Worm (Caenorhabditis elegans): ENCODE data around the gene tag-77.

DNA sequence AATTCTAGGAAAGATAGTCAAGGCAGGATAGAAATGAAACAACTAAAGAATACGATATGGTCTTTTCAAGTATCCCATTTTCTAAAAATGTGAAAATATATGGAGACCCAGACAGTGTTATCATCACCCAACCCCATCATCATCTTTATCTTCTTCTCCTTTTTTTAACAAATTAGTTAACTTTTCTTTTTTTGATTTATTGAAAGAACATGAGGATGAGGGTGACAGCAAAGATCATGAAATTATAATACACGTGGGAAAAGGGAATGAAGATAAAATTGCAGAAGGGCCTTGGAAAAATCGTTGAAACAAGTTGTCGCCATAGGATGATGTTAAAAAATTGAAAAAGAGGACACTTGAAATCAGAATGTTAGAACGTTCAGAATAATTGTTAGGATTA lies 46.2 kb downstream of the tag-77 start:
- TF ChIP-seq ama-1 (optimal IDR thresholded peaks at IDR 0.05) (no peak), ceh-9 (tag; optimal IDR thresholded peaks at IDR 0.05) (no peak), unc-42 (tag; optimal IDR thresholded peaks at IDR 0.05) (no peak), ceh-19 (GFP tag; optimal IDR thresholded peaks at IDR 0.05) (no peak), nhr-11 (tag; optimal IDR thresholded peaks at IDR 0.05) (no peak), pha-4 (tag; optimal IDR thresholded peaks at IDR 0.05) (no peak), sdc-2 (tag; optimal IDR thresholded peaks at IDR 0.05) (no peak), elt-2 (tag; optimal IDR thresholded peaks at IDR 0.05) (no peak)

All from whole organism, late embryonic.